Worm (Caenorhabditis elegans) whole organism, L4/young adult: Measurements from ENCODE around the gene his-39.

Experiments used
- W03F9.2 ChIP-seq: fragments of 150-350 bp; optimal IDR thresholded peaks from 2 replicates; lab custom pipeline; 2014; ENCODE audit warnings: missing biosample characterization, missing genetic modification characterization
- dao-5 ChIP-seq: sonication (generic microtip); optimal IDR thresholded peaks from 2 replicates; lab custom pipeline; 2016; ENCODE audit warnings: missing genotype, missing genetic modification characterization, moderate library complexity, missing compliant biosample characterization
- him-1 ChIP-seq: sonication (generic microtip); optimal IDR thresholded peaks from 2 replicates; lab custom pipeline; 2016; ENCODE audit warnings: missing genotype, missing genetic modification reagents, missing genetic modification characterization, missing compliant biosample characterization

Gene his-39

ce11 chrV:8536213-8536612, at the start of gene his-39:
Gene his-39, plus strand, starts transcription at chrV:8536513.
- TF ChIP-seq him-1 (tag; lab: Kevin White, UChicago) (no peak), dao-5 (tag; lab: Kevin White, UChicago) (no peak), W03F9.2 (tag; lab: Kevin White, UChicago) (no peak)

ce11 chrV:8494260-8494939, 41.9 kb upstream of the his-39 start, which contains the start of gene pxn-1:
Gene pxn-1, plus strand, starts transcription at chrV:8494889.
- TF ChIP-seq dao-5 (tag; lab: Kevin White, UChicago) (no peak), him-1 (tag; lab: Kevin White, UChicago) (no peak), W03F9.2 (tag; lab: Kevin White, UChicago) (no peak)

ce11 chrV:8495106-8495505, 41.2 kb upstream of the his-39 start:
- TF ChIP-seq W03F9.2 (tag; lab: Kevin White, UChicago) (no peak), him-1 (tag; lab: Kevin White, UChicago) (no peak), dao-5 (tag; lab: Kevin White, UChicago) (no peak)

- TF ChIP-seq W03F9.2 (tag; lab: Kevin White, UChicago): no peak
- TF ChIP-seq him-1 (tag; lab: Kevin White, UChicago): no peak
These were observed 40.3 kb upstream of the his-39 start for ce11 chrV:8495965-8496364.

- TF ChIP-seq dao-5 (tag; lab: Kevin White, UChicago): no peak
These were observed 36.9 kb upstream of the his-39 start for ce11 chrV:8499407-8499806.

ce11 chrV:8500348-8500747, 36.0 kb upstream of the his-39 start:
- TF ChIP-seq dao-5 (tag; lab: Kevin White, UChicago) (peak; percentile 96), W03F9.2 (tag; lab: Kevin White, UChicago) (peak; percentile 84), him-1 (tag; lab: Kevin White, UChicago) (peak; percentile 97)

- no peak for TF ChIP-seq W03F9.2 (tag; lab: Kevin White, UChicago)
- no peak for TF ChIP-seq dao-5 (tag; lab: Kevin White, UChicago)
- no peak for TF ChIP-seq him-1 (tag; lab: Kevin White, UChicago)
These were observed 29.0 kb upstream of the his-39 start, which contains the start of gene ZK994.6 for ce11 chrV:8507324-8507723. Gene ZK994.6, minus strand, starts transcription at chrV:8507424.

- TF ChIP-seq W03F9.2 (tag; lab: Kevin White, UChicago): no peak
- TF ChIP-seq him-1 (tag; lab: Kevin White, UChicago): no peak
- no peak for TF ChIP-seq dao-5 (tag; lab: Kevin White, UChicago)
These were observed 23.0 kb upstream of the his-39 start, which contains the start of gene F45F2.9 for ce11 chrV:8513361-8513760. Gene F45F2.9, minus strand, starts transcription at chrV:8513461.

ce11 chrV:8516426-8516825, 19.9 kb upstream of the his-39 start:
- TF ChIP-seq dao-5 (tag; lab: Kevin White, UChicago): no peak
- no peak for TF ChIP-seq W03F9.2 (tag; lab: Kevin White, UChicago)
- TF ChIP-seq him-1 (tag; lab: Kevin White, UChicago): no peak

ce11 chrV:8517711-8518110, 18.6 kb upstream of the his-39 start:
- TF ChIP-seq him-1 (tag; lab: Kevin White, UChicago) (no peak), W03F9.2 (tag; lab: Kevin White, UChicago) (no peak), dao-5 (tag; lab: Kevin White, UChicago) (no peak)

- TF ChIP-seq dao-5 (tag; lab: Kevin White, UChicago): no peak
- no peak for TF ChIP-seq him-1 (tag; lab: Kevin White, UChicago)
- TF ChIP-seq W03F9.2 (tag; lab: Kevin White, UChicago): no peak
These were observed 18.0 kb upstream of the his-39 start for ce11 chrV:8518283-8518682.

ce11 chrV:8518822-8519392, 17.4 kb upstream of the his-39 start, which contains the start of gene F45F2.10:
Gene F45F2.10, minus strand, starts transcription at chrV:8518872.
- TF ChIP-seq W03F9.2 (tag; lab: Kevin White, UChicago) (no peak), him-1 (tag; lab: Kevin White, UChicago) (no peak)

- TF ChIP-seq W03F9.2 (tag; lab: Kevin White, UChicago) (no peak), him-1 (tag; lab: Kevin White, UChicago) (no peak), dao-5 (tag; lab: Kevin White, UChicago) (no peak)
These were observed 15.3 kb upstream of the his-39 start, which contains the start of the genes F45F2.11 and otpl-7 for ce11 chrV:8520846-8521553. Gene F45F2.11, minus strand, starts transcription at chrV:8520896. Gene otpl-7, plus strand, starts transcription at chrV:8521503.
